Fruit fly (Drosophila melanogaster) whole organism, embryonic: ENCODE data around the gene pix.

Source experiments
- Adf1 ChIP-seq: fragments of 200-800 bp; sonication (Bioruptor generic); IDR thresholded peaks from 2 replicates; pipeline ENCODE4 v1.3.6; 2022; ENCODE audit warnings: missing biosample characterization, missing genetic modification characterization
- Awh ChIP-seq: fragments of 200-800 bp; sonication (Bioruptor generic); IDR thresholded peaks from 2 replicates; pipeline ENCODE4, ENCODE4 v1.3.6; 2022; ENCODE audit warnings: missing biosample characterization, missing genetic modification characterization
- B-H1 ChIP-seq: fragments of 200-800 bp; sonication (Bioruptor generic); IDR thresholded peaks from 3 replicates; pipeline ENCODE4 v1.3.6; 2022; ENCODE audit warnings: missing biosample characterization, missing genetic modification characterization
- BtbVII ChIP-seq: fragments of 200-800 bp; sonication (Bioruptor generic); optimal IDR thresholded peaks from 3 replicates; lab custom pipeline; 2017; ENCODE audit warnings: missing biosample characterization, mild to moderate bottlenecking, missing genetic modification characterization
- CG13775 ChIP-seq: fragments of 200-800 bp; sonication (Bioruptor generic); optimal IDR thresholded peaks from 3 replicates; lab custom pipeline; 2017; ENCODE audit warnings: missing biosample characterization, mild to moderate bottlenecking, missing genetic modification characterization
- CG15269 ChIP-seq: fragments of 200-800 bp; sonication (Bioruptor generic); optimal IDR thresholded peaks from 2 replicates; lab custom pipeline; 2018; ENCODE audit warnings: missing biosample characterization, mild to moderate bottlenecking, missing genetic modification characterization, moderate library complexity
- CG1647 ChIP-seq: fragments of 200-800 bp; sonication (Bioruptor generic); optimal IDR thresholded peaks from 3 replicates; lab custom pipeline; 2016; ENCODE audit warnings: missing biosample characterization, missing genetic modification characterization
- CG3163 ChIP-seq: fragments of 200-800 bp; sonication (Bioruptor generic); optimal IDR thresholded peaks from 3 replicates; lab custom pipeline; 2016; ENCODE audit warnings: missing biosample characterization, missing genetic modification characterization
- CG3995 ChIP-seq: fragments of 200-800 bp; sonication (Bioruptor generic); optimal IDR thresholded peaks from 3 replicates; lab custom pipeline; 2016; ENCODE audit warnings: missing biosample characterization, missing genetic modification characterization
- CG4707 ChIP-seq: fragments of 200-800 bp; sonication (Bioruptor generic); optimal IDR thresholded peaks from 2 replicates; lab custom pipeline; 2018; ENCODE audit warnings: missing biosample characterization, mild to moderate bottlenecking, missing genetic modification characterization, moderate library complexity
- CG6254 ChIP-seq: fragments of 200-800 bp; sonication (Bioruptor generic); optimal IDR thresholded peaks from 3 replicates; lab custom pipeline; 2017; ENCODE audit warnings: mild to moderate bottlenecking, missing biosample characterization, missing genetic modification reagents, missing genetic modification characterization
- CG6854 ChIP-seq: fragments of 200-800 bp; sonication (Bioruptor generic); optimal IDR thresholded peaks from 3 replicates; lab custom pipeline; 2017; ENCODE audit warnings: missing biosample characterization, mild to moderate bottlenecking, missing genetic modification characterization
- Camta ChIP-seq: fragments of 200-800 bp; sonication (Bioruptor generic); optimal IDR thresholded peaks from 2 replicates; lab custom pipeline; 2016; ENCODE audit warnings: missing biosample characterization, missing genetic modification characterization
- CkIIα-i1 ChIP-seq: fragments of 200-800 bp; sonication (Bioruptor generic); IDR thresholded peaks from 2 replicates; pipeline ENCODE4 v1.3.6; 2022; ENCODE audit warnings: missing biosample characterization, missing genetic modification characterization
- Drgx ChIP-seq: fragments of 200-800 bp; sonication (Bioruptor generic); IDR thresholded peaks from 2 replicates; pipeline ENCODE4 v1.3.6; 2022; ENCODE audit warnings: missing biosample characterization, missing genetic modification characterization
- HLH54F ChIP-seq: fragments of 200-800 bp; sonication (Bioruptor generic); optimal IDR thresholded peaks from 3 replicates; lab custom pipeline; 2016; ENCODE audit warnings: missing biosample characterization, missing genetic modification characterization
- HmgZ ChIP-seq: fragments of 200-800 bp; sonication (Bioruptor generic); optimal IDR thresholded peaks from 2 replicates; lab custom pipeline; 2018; ENCODE audit warnings: missing biosample characterization, mild to moderate bottlenecking, missing genetic modification characterization
- Med ChIP-seq: fragments of 200-800 bp; sonication (Bioruptor generic); peaks from one replicate; lab custom pipeline; 2016; ENCODE audit warnings: missing biosample characterization, missing genetic modification characterization, mild to moderate bottlenecking, inconsistent platforms, moderate library complexity
- Meics ChIP-seq: fragments of 200-800 bp; sonication (Bioruptor generic); optimal IDR thresholded peaks from 2 replicates; lab custom pipeline; 2017; ENCODE audit warnings: missing biosample characterization, mild to moderate bottlenecking, missing genetic modification characterization
- Oaz ChIP-seq: fragments of 200-800 bp; sonication (Bioruptor generic); IDR thresholded peaks from 2 replicates; pipeline ENCODE4 v1.3.6; 2022; ENCODE audit warnings: missing biosample characterization, missing genetic modification characterization
- Opbp ChIP-seq: fragments of 200-800 bp; sonication (Bioruptor generic); IDR thresholded peaks from 3 replicates; pipeline ENCODE4 v1.3.6; 2022; ENCODE audit warnings: missing biosample characterization, missing genetic modification characterization; ENCODE audit not compliant: partially characterized antibody
- ara ChIP-seq: fragments of 200-800 bp; sonication (Bioruptor generic); IDR thresholded peaks from 2 replicates; pipeline ENCODE4 v1.3.6; 2022; ENCODE audit warnings: missing biosample characterization, missing genetic modification characterization
- crol ChIP-seq: fragments of 200-800 bp; sonication (Bioruptor generic); IDR thresholded peaks from 2 replicates; pipeline ENCODE4 v1.3.6; 2022; ENCODE audit warnings: missing biosample characterization, missing genetic modification characterization
- gcm2 ChIP-seq: fragments of 200-800 bp; sonication (Bioruptor generic); optimal IDR thresholded peaks from 2 replicates; lab custom pipeline; 2016; ENCODE audit warnings: missing biosample characterization, missing genetic modification characterization
- gem ChIP-seq: fragments of 200-800 bp; sonication (Bioruptor generic); optimal IDR thresholded peaks from 2 replicates; lab custom pipeline; 2019; ENCODE audit warnings: missing biosample characterization, mild to moderate bottlenecking, missing genetic modification characterization, moderate library complexity
- hkb ChIP-seq, 2 experiments: fragments of 200-800 bp in 1 of 2; fragments of >200 bp in 1 of 2; sonication (Bioruptor generic) in 1 of 2; IDR thresholded peaks in 1 of 2; optimal IDR thresholded peaks in 1 of 2; 2 replicates each; pipeline versions ENCODE4 v1.3.6 to Lab custom; 2017 to 2022; ENCODE audit warnings: missing biosample characterization in 1 of 2, missing genetic modification characterization in 1 of 2
- lov ChIP-seq, 2 experiments: fragments of 200-800 bp in 1 of 2; fragments of >200 bp in 1 of 2; sonication (Bioruptor generic) in 1 of 2; IDR thresholded peaks in 1 of 2; optimal IDR thresholded peaks in 1 of 2; 2 replicates in 1 of 2; 3 replicates in 1 of 2; pipeline versions ENCODE4 v1.3.6 to Lab custom; 2017 to 2022; ENCODE audit warnings: missing biosample characterization in 1 of 2, missing genetic modification characterization in 1 of 2
- nerfin-1 ChIP-seq: fragments of 200-800 bp; sonication (Bioruptor generic); optimal IDR thresholded peaks from 3 replicates; lab custom pipeline; 2019; ENCODE audit warnings: missing biosample characterization, mild to moderate bottlenecking, missing genetic modification characterization, moderate library complexity
- org-1 ChIP-seq: fragments of 200-800 bp; sonication (Bioruptor generic); optimal IDR thresholded peaks from 2 replicates; lab custom pipeline; 2017; ENCODE audit warnings: missing biosample characterization, missing genetic modification characterization
- pan ChIP-seq, 4 experiments: fragments of >200 bp in 3 of 4; fragments of 200-800 bp in 1 of 4; sonication (Bioruptor generic) in 1 of 4; optimal IDR thresholded peaks in 3 of 4; IDR thresholded peaks in 1 of 4; 2 replicates each; pipeline versions ENCODE4 v1.3.6 to Lab custom; 2017 to 2022; ENCODE audit warnings: missing biosample characterization in 2 of 4, missing genetic modification characterization in 2 of 4, mixed read lengths in 1 of 4
- pho ChIP-seq: fragments of 200-800 bp; sonication (Bioruptor generic); optimal IDR thresholded peaks from 2 replicates; lab custom pipeline; 2016; ENCODE audit warnings: missing biosample characterization, missing genetic modification characterization
- ranshi ChIP-seq: fragments of 200-800 bp; sonication (Bioruptor generic); IDR thresholded peaks from 2 replicates; pipeline ENCODE4 v1.3.6; 2022; ENCODE audit warnings: missing biosample characterization, missing genetic modification characterization
- schlank ChIP-seq: fragments of 200-800 bp; sonication (Bioruptor generic); optimal IDR thresholded peaks from 2 replicates; lab custom pipeline; 2018; ENCODE audit warnings: missing biosample characterization, mild to moderate bottlenecking, missing genetic modification characterization
- sens ChIP-seq: fragments of 200-800 bp; sonication (Bioruptor generic); peaks from one replicate; lab custom pipeline; 2016; ENCODE audit warnings: missing biosample characterization, missing genetic modification characterization
- seq ChIP-seq: fragments of 200-800 bp; sonication (Bioruptor generic); IDR thresholded peaks from 2 replicates; pipeline ENCODE4 v1.3.6; 2022; ENCODE audit warnings: missing biosample characterization, missing genetic modification characterization
- tup ChIP-seq: fragments of 200-800 bp; sonication (Bioruptor generic); optimal IDR thresholded peaks from 2 replicates; lab custom pipeline; 2016; ENCODE audit warnings: missing biosample characterization, mild to moderate bottlenecking, missing genetic modification characterization, moderate library complexity
- zfh1 ChIP-seq: fragments of 200-800 bp; sonication (Bioruptor generic); IDR thresholded peaks from 3 replicates; pipeline ENCODE4 v1.3.6; 2022; ENCODE audit warnings: missing biosample characterization, missing genetic modification characterization

The pix gene

dm6 chr3L:8997686-8998239, 23.2 kb upstream of the pix start, which contains the start of the genes smg and CG5087 (continued):
- TF ChIP-seq Camta (GFP tag; lab: Kevin White, UChicago): no peak
- no peak for TF ChIP-seq gcm2
- TF ChIP-seq Meics: no peak
- TF ChIP-seq CG15269: no peak
- peak; percentile 56; the same call in 2 of the 3 replicates for TF ChIP-seq zfh1 (GFP tag; lab: Robert Waterston, UW)
- TF ChIP-seq B-H1 (GFP tag; lab: Robert Waterston, UW): no peak
- peak; percentile 61 for TF ChIP-seq HLH54F
- TF ChIP-seq pho (GFP tag; lab: Kevin White, UChicago): peak; percentile 48
- TF ChIP-seq CG1647 (GFP tag; lab: Kevin White, UChicago): peak; percentile 40

dm6 chr3L:8996899-8997685, 22.5 kb upstream of the pix start:
- TF ChIP-seq CG6254 (GFP tag; lab: Kevin White, UChicago): no peak
- TF ChIP-seq Oaz (GFP tag; lab: Robert Waterston, UW): no peak
- TF ChIP-seq Med (GFP tag; lab: Kevin White, UChicago): peak; percentile 75
- no peak for TF ChIP-seq HmgZ
- TF ChIP-seq gem: no peak
- peak; percentile 5; the same call in 1 of the 2 replicates for TF ChIP-seq Adf1 (GFP tag; lab: Robert Waterston, UW)
- peak; percentile 44; the same call in 2 of the 3 replicates for TF ChIP-seq Opbp (GFP tag; lab: Robert Waterston, UW)
- TF ChIP-seq CG6854 (GFP tag; lab: Kevin White, UChicago): peak; percentile 38
- TF ChIP-seq hkb (optimal IDR thresholded peaks at IDR 0.05; lab: Kevin White, UChicago): no peak
- 0 out of 2 replicates have a peak, but pooled peaks have one; percentile 24 for TF ChIP-seq hkb (GFP tag; IDR thresholded peaks at IDR 0.05; lab: Robert Waterston, UW)
- 0 out of 3 replicates have a peak, but pooled peaks have one; percentile 15 for TF ChIP-seq zfh1 (GFP tag; lab: Robert Waterston, UW)
- peak; percentile 35; the same call in 1 of the 2 replicates for TF ChIP-seq Drgx (GFP tag; lab: Robert Waterston, UW)
- TF ChIP-seq nerfin-1 (tag; lab: Kevin White, UChicago): peak; percentile 16
- TF ChIP-seq sens (GFP tag; lab: Kevin White, UChicago): peak; percentile 55
- no peak for TF ChIP-seq lov (optimal IDR thresholded peaks at IDR 0.05; lab: Kevin White, UChicago)
- 0 out of 3 replicates have a peak, but pooled peaks have one; percentile 48 for TF ChIP-seq lov (GFP tag; IDR thresholded peaks at IDR 0.05; lab: Robert Waterston, UW)
- TF ChIP-seq CG4707: no peak
- TF ChIP-seq CG3163: no peak
- no peak for TF ChIP-seq tup
- TF ChIP-seq org-1 (GFP tag; lab: Kevin White, UChicago): no peak
- TF ChIP-seq ranshi (GFP tag; lab: Robert Waterston, UW): no peak
- peak; percentile 85 for TF ChIP-seq crol (GFP tag; lab: Robert Waterston, UW)
- TF ChIP-seq CkIIα-i1: no peak
- TF ChIP-seq BtbVII: no peak
- no peak for TF ChIP-seq CG3995 (GFP tag; lab: Kevin White, UChicago)
- no peak for TF ChIP-seq pan (optimal IDR thresholded peaks at IDR 0.05; lab: Kevin White, UChicago)
- TF ChIP-seq pan (GFP tag; optimal IDR thresholded peaks at IDR 0.05 in 1 of 2, IDR thresholded peaks at IDR 0.05 in 1 of 2): no peak
- no peak for TF ChIP-seq seq (GFP tag; lab: Robert Waterston, UW)
- no peak for TF ChIP-seq ara
- no peak for TF ChIP-seq schlank (tag; lab: Kevin White, UChicago)
- TF ChIP-seq CG13775 (GFP tag; lab: Kevin White, UChicago): no peak
- TF ChIP-seq Awh (GFP tag; lab: Robert Waterston, UW): 0 out of 2 replicates have a peak, but pooled peaks have one; percentile 24
